Fruit fly (Drosophila melanogaster) whole organism, embryonic: ENCODE data around the gene CG15330.

ENCODE experiments used
- Adf1 ChIP-seq: fragments of 200-800 bp; sonication (Bioruptor generic); IDR thresholded peaks from 2 replicates; pipeline ENCODE4 v1.3.6; 2022; ENCODE audit warnings: missing biosample characterization, missing genetic modification characterization
- Aef1 ChIP-seq: fragments of 200-800 bp; sonication (Bioruptor generic); IDR thresholded peaks from 3 replicates; pipeline ENCODE4 v1.3.6; 2022; ENCODE audit warnings: missing biosample characterization, missing genetic modification characterization
- CG10462 ChIP-seq: fragments of 200-800 bp; sonication (Bioruptor generic); optimal IDR thresholded peaks from 2 replicates; lab custom pipeline; 2016; ENCODE audit warnings: missing biosample characterization, missing genetic modification characterization
- CG10979 ChIP-seq: fragments of 200-800 bp; sonication (Bioruptor generic); optimal IDR thresholded peaks from 2 replicates; lab custom pipeline; 2018; ENCODE audit warnings: missing biosample characterization, mild to moderate bottlenecking, missing genetic modification characterization, moderate library complexity
- CG11723 ChIP-seq: fragments of 200-800 bp; sonication (Bioruptor generic); optimal IDR thresholded peaks from 2 replicates; lab custom pipeline; 2017; ENCODE audit warnings: missing biosample characterization, mild to moderate bottlenecking, missing genetic modification characterization
- CG13775 ChIP-seq: fragments of 200-800 bp; sonication (Bioruptor generic); optimal IDR thresholded peaks from 3 replicates; lab custom pipeline; 2017; ENCODE audit warnings: missing biosample characterization, mild to moderate bottlenecking, missing genetic modification characterization
- CG15601 ChIP-seq: fragments of 200-800 bp; sonication (Bioruptor generic); optimal IDR thresholded peaks from 3 replicates; lab custom pipeline; 2019; ENCODE audit warnings: missing biosample characterization, mild to moderate bottlenecking, missing genetic modification characterization, moderate library complexity
- CG17186 ChIP-seq: fragments of 200-800 bp; sonication (Bioruptor generic); optimal IDR thresholded peaks from 3 replicates; lab custom pipeline; 2017; ENCODE audit warnings: missing biosample characterization, missing genetic modification reagents, missing genetic modification characterization
- CG17385 ChIP-seq: fragments of 200-800 bp; sonication (Bioruptor generic); optimal IDR thresholded peaks from 3 replicates; lab custom pipeline; 2018; ENCODE audit warnings: missing biosample characterization, mild to moderate bottlenecking, missing genetic modification characterization
- CG2129 ChIP-seq: fragments of 200-800 bp; sonication (Bioruptor generic); IDR thresholded peaks from 2 replicates; pipeline ENCODE4 v1.3.6; 2022; ENCODE audit warnings: missing biosample characterization, missing genetic modification characterization; ENCODE audit not compliant: partially characterized antibody
- CG2678 ChIP-seq: fragments of 200-800 bp; sonication (Bioruptor generic); optimal IDR thresholded peaks from 3 replicates; lab custom pipeline; 2019; ENCODE audit warnings: missing biosample characterization, mild to moderate bottlenecking, missing genetic modification characterization, moderate library complexity
- CG31224 ChIP-seq: fragments of 200-800 bp; sonication (Bioruptor generic); IDR thresholded peaks from 2 replicates; pipeline ENCODE4 v1.3.6; 2022; ENCODE audit warnings: missing biosample characterization, missing genetic modification characterization
- CG34376 ChIP-seq: fragments of 200-800 bp; sonication (Bioruptor generic); optimal IDR thresholded peaks from 2 replicates; lab custom pipeline; 2018; ENCODE audit warnings: missing biosample characterization, mild to moderate bottlenecking, missing genetic modification characterization
- CG4820 ChIP-seq: fragments of 200-800 bp; sonication (Bioruptor generic); optimal IDR thresholded peaks from 3 replicates; lab custom pipeline; 2016; ENCODE audit warnings: missing biosample characterization, missing genetic modification characterization
- CG6683 ChIP-seq: fragments of 200-800 bp; sonication (Bioruptor generic); optimal IDR thresholded peaks from 2 replicates; lab custom pipeline; 2017; ENCODE audit warnings: missing biosample characterization, mild to moderate bottlenecking, missing genetic modification characterization, missing genetic modification reagents
- CG6689 ChIP-seq: fragments of 200-800 bp; sonication (Bioruptor generic); IDR thresholded peaks from 2 replicates; pipeline ENCODE4 v1.3.6; 2022; ENCODE audit warnings: missing biosample characterization, missing genetic modification characterization
- CG7372 ChIP-seq: fragments of 200-800 bp; sonication (Bioruptor generic); IDR thresholded peaks from 2 replicates; pipeline ENCODE4 v1.3.6; 2022; ENCODE audit warnings: missing biosample characterization, missing genetic modification characterization
- CG8765 ChIP-seq: fragments of 200-800 bp; sonication (Bioruptor generic); IDR thresholded peaks from 2 replicates; pipeline ENCODE4 v1.3.6; 2022; ENCODE audit warnings: missing biosample characterization, missing genetic modification characterization
- CG9215 ChIP-seq: fragments of 200-800 bp; sonication (Bioruptor generic); IDR thresholded peaks from 2 replicates; pipeline ENCODE4 v1.3.6; 2022; ENCODE audit warnings: missing biosample characterization, missing genetic modification characterization
- Dad ChIP-seq: fragments of 200-800 bp; sonication (Bioruptor generic); optimal IDR thresholded peaks from 3 replicates; lab custom pipeline; 2016; ENCODE audit warnings: missing biosample characterization, missing genetic modification characterization
- Dll ChIP-seq: fragments of 200-800 bp; sonication (Bioruptor generic); IDR thresholded peaks from 4 replicates; pipeline ENCODE4 v1.3.6; 2022; ENCODE audit warnings: missing biosample characterization, missing genetic modification characterization; ENCODE audit not compliant: partially characterized antibody
- E2f1 ChIP-seq: fragments of 200-800 bp; sonication (Bioruptor generic); IDR thresholded peaks from 2 replicates; pipeline ENCODE4 v1.3.6; 2022; ENCODE audit warnings: missing biosample characterization, missing genetic modification characterization
- Fer1 ChIP-seq: fragments of 200-800 bp; sonication (Bioruptor generic); optimal IDR thresholded peaks from 2 replicates; lab custom pipeline; 2017; ENCODE audit warnings: missing biosample characterization, mild to moderate bottlenecking, missing genetic modification characterization
- HLHmδ ChIP-seq: fragments of 200-800 bp; sonication (Bioruptor generic); optimal IDR thresholded peaks from 2 replicates; lab custom pipeline; 2018; ENCODE audit warnings: missing biosample characterization, mild to moderate bottlenecking, missing genetic modification characterization, moderate library complexity
- Hey ChIP-seq: fragments of 200-800 bp; sonication (Bioruptor generic); optimal IDR thresholded peaks from 3 replicates; lab custom pipeline; 2018; ENCODE audit warnings: missing biosample characterization, mild to moderate bottlenecking, missing genetic modification characterization
- Hmr ChIP-seq: fragments of 200-800 bp; sonication (Bioruptor generic); optimal IDR thresholded peaks from 3 replicates; lab custom pipeline; 2017; ENCODE audit warnings: mild to moderate bottlenecking, missing biosample characterization, missing genetic modification reagents, missing genetic modification characterization
- Hsf ChIP-seq: fragments of 200-800 bp; sonication (Bioruptor generic); optimal IDR thresholded peaks from 3 replicates; lab custom pipeline; 2016; ENCODE audit warnings: missing biosample characterization, missing genetic modification characterization
- Lhr ChIP-seq: fragments of 200-800 bp; sonication (Bioruptor generic); optimal IDR thresholded peaks from 3 replicates; lab custom pipeline; 2017; ENCODE audit warnings: mild to moderate bottlenecking, missing biosample characterization, missing genetic modification reagents, missing genetic modification characterization
- Lpt ChIP-seq: fragments of >200 bp; optimal IDR thresholded peaks from 2 replicates; lab custom pipeline; 2018; ENCODE audit warnings: missing biosample characterization, missing genetic modification characterization
- Oli ChIP-seq: fragments of 200-800 bp; sonication (Bioruptor generic); optimal IDR thresholded peaks from 2 replicates; lab custom pipeline; 2018; ENCODE audit warnings: missing biosample characterization, mild to moderate bottlenecking, missing genetic modification characterization, moderate library complexity
- Opbp ChIP-seq: fragments of 200-800 bp; sonication (Bioruptor generic); IDR thresholded peaks from 3 replicates; pipeline ENCODE4 v1.3.6; 2022; ENCODE audit warnings: missing biosample characterization, missing genetic modification characterization; ENCODE audit not compliant: partially characterized antibody
- Pdp1 ChIP-seq, 2 experiments: fragments of 200-800 bp; sonication (Bioruptor generic); optimal IDR thresholded peaks; 3 replicates each; lab custom pipeline; 2016; ENCODE audit warnings: missing biosample characterization in 2 of 2, missing genetic modification characterization in 2 of 2, mild to moderate bottlenecking in 1 of 2, moderate library complexity in 1 of 2
- Side ChIP-seq: fragments of 200-800 bp; sonication (Bioruptor generic); optimal IDR thresholded peaks from 2 replicates; lab custom pipeline; 2016; ENCODE audit warnings: missing biosample characterization, missing genetic modification characterization
- Taf1 ChIP-seq: fragments of 200-800 bp; sonication (Bioruptor generic); IDR thresholded peaks from 2 replicates; pipeline ENCODE4 v1.3.6; 2022; ENCODE audit warnings: missing biosample characterization, missing genetic modification characterization
- Tbp ChIP-seq: fragments of >200 bp; optimal IDR thresholded peaks from 2 replicates; lab custom pipeline; 2018; ENCODE audit warnings: missing biosample characterization, missing genetic modification characterization
- btn ChIP-seq: fragments of 200-800 bp; sonication (Bioruptor generic); optimal IDR thresholded peaks from 2 replicates; lab custom pipeline; 2016; ENCODE audit warnings: missing biosample characterization, missing genetic modification characterization
- crp ChIP-seq, 2 experiments: fragments of 200-800 bp; sonication (Bioruptor generic); optimal IDR thresholded peaks; 2 replicates in 1 of 2; 3 replicates in 1 of 2; lab custom pipeline; 2017; ENCODE audit warnings: missing biosample characterization in 2 of 2, missing genetic modification characterization in 2 of 2, mild to moderate bottlenecking in 1 of 2, moderate library complexity in 1 of 2
- cwo ChIP-seq: fragments of 200-800 bp; sonication (Bioruptor generic); optimal IDR thresholded peaks from 3 replicates; lab custom pipeline; 2017; ENCODE audit warnings: missing biosample characterization, missing genetic modification characterization, mild to moderate bottlenecking, moderate library complexity, missing genetic modification reagents
- ewg ChIP-seq: fragments of 200-800 bp; sonication (Bioruptor generic); optimal IDR thresholded peaks from 3 replicates; lab custom pipeline; 2017; ENCODE audit warnings: mild to moderate bottlenecking, missing biosample characterization, missing genetic modification reagents, missing genetic modification characterization
- fu2 ChIP-seq: fragments of 200-800 bp; sonication (Bioruptor generic); optimal IDR thresholded peaks from 2 replicates; lab custom pipeline; 2016; ENCODE audit warnings: missing biosample characterization, missing genetic modification characterization
- gcm2 ChIP-seq: fragments of 200-800 bp; sonication (Bioruptor generic); optimal IDR thresholded peaks from 2 replicates; lab custom pipeline; 2016; ENCODE audit warnings: missing biosample characterization, missing genetic modification characterization
- gsb-n ChIP-seq: fragments of 200-800 bp; sonication (Bioruptor generic); optimal IDR thresholded peaks from 3 replicates; lab custom pipeline; 2018; ENCODE audit warnings: missing biosample characterization, mild to moderate bottlenecking, missing genetic modification characterization
- hbn ChIP-seq: fragments of 200-800 bp; sonication (Bioruptor generic); IDR thresholded peaks from 2 replicates; pipeline ENCODE4 v1.3.6; 2022; ENCODE audit warnings: missing biosample characterization, missing genetic modification characterization; ENCODE audit not compliant: partially characterized antibody
- jigr1 ChIP-seq: fragments of 200-800 bp; sonication (Bioruptor generic); IDR thresholded peaks from 3 replicates; pipeline ENCODE4 v1.3.6; 2022; ENCODE audit warnings: missing biosample characterization, missing genetic modification characterization
- nmo ChIP-seq: fragments of 200-800 bp; sonication (Bioruptor generic); optimal IDR thresholded peaks from 2 replicates; lab custom pipeline; 2018; ENCODE audit warnings: missing biosample characterization, mild to moderate bottlenecking, missing genetic modification characterization, moderate library complexity
- row ChIP-seq: fragments of 200-800 bp; sonication (Bioruptor generic); IDR thresholded peaks from 3 replicates; pipeline ENCODE4 v1.3.6; 2022; ENCODE audit warnings: missing biosample characterization, missing genetic modification characterization
- sisA ChIP-seq: fragments of 200-800 bp; sonication (Bioruptor generic); IDR thresholded peaks from 2 replicates; pipeline ENCODE4 v1.3.6; 2022; ENCODE audit warnings: missing biosample characterization, missing genetic modification characterization
- sna ChIP-seq: fragments of 200-800 bp; sonication (Bioruptor generic); IDR thresholded peaks from 2 replicates; pipeline ENCODE4 v1.3.6; 2022; ENCODE audit warnings: missing biosample characterization, missing genetic modification characterization; ENCODE audit not compliant: partially characterized antibody
- sug ChIP-seq: fragments of 200-800 bp; optimal IDR thresholded peaks from 2 replicates; lab custom pipeline; 2019; ENCODE audit warnings: missing biosample characterization, mild to moderate bottlenecking, missing genetic modification characterization, moderate library complexity
- tap ChIP-seq: fragments of 200-800 bp; optimal IDR thresholded peaks from 3 replicates; lab custom pipeline; 2019; ENCODE audit warnings: missing biosample characterization, mild to moderate bottlenecking, missing genetic modification characterization, moderate library complexity

CG15330 gene

dm6 chrX:7995171-7995747, 39.4 kb downstream of the CG15330 start, which contains the start of gene Tbh (continued):
- TF ChIP-seq hbn (GFP tag; lab: Robert Waterston, UW) (no peak), Dad (GFP tag; lab: Kevin White, UChicago) (no peak), row (peak; percentile 63), Lhr (no peak), Oli (peak; percentile 31), CG8765 (GFP tag; lab: Robert Waterston, UW) (no peak), Tbp (GFP tag; lab: Kevin White, UChicago) (no peak), Fer1 (peak; percentile 73), CG17186 (GFP tag; lab: Kevin White, UChicago) (no peak), ewg (no peak), CG10462 (no peak), Hmr (GFP tag; lab: Kevin White, UChicago) (peak; percentile 67), HLHmδ (GFP tag; lab: Kevin White, UChicago) (no peak), E2f1 (GFP tag; lab: Robert Waterston, UW) (no peak), gsb-n (tag; lab: Kevin White, UChicago) (no peak), Aef1 (GFP tag; lab: Robert Waterston, UW) (no peak), Dll (GFP tag; lab: Robert Waterston, UW) (no peak), Lpt (GFP tag; lab: Kevin White, UChicago) (no peak), jigr1 (GFP tag; lab: Robert Waterston, UW) (no peak), CG34376 (GFP tag; lab: Kevin White, UChicago) (no peak), CG13775 (GFP tag; lab: Kevin White, UChicago) (peak; percentile 4), CG6683 (peak; percentile 27), Side (GFP tag; lab: Kevin White, UChicago) (no peak), btn (GFP tag; lab: Kevin White, UChicago) (no peak), Hey (peak; percentile 35), tap (tag; lab: Kevin White, UChicago) (no peak), CG9215 (GFP tag; lab: Robert Waterston, UW) (peak; percentile 28; the same call in 1 of the 2 replicates), CG17385 (peak; percentile 7), CG7372 (GFP tag; lab: Robert Waterston, UW) (no peak), Taf1 (GFP tag; lab: Robert Waterston, UW) (no peak), CG11723 (GFP tag; lab: Kevin White, UChicago) (no peak), sisA (GFP tag; lab: Robert Waterston, UW) (no peak), CG31224 (no peak), cwo (GFP tag; lab: Kevin White, UChicago) (peak; percentile 61), Hsf (GFP tag; lab: Kevin White, UChicago) (no peak), CG6689 (GFP tag; lab: Robert Waterston, UW) (peak; percentile 10; the same call in 1 of the 2 replicates), sug (tag; lab: Kevin White, UChicago) (no peak), gcm2 (GFP tag; lab: Kevin White, UChicago) (no peak), CG15601 (tag; lab: Kevin White, UChicago) (peak; percentile 17), sna (GFP tag; lab: Robert Waterston, UW) (no peak), CG4820 (no peak), crp (GFP tag; optimal IDR thresholded peaks at IDR 0.05; lab: Kevin White, UChicago) (no peak), Opbp (GFP tag; lab: Robert Waterston, UW) (no peak), Pdp1 (GFP tag; optimal IDR thresholded peaks at IDR 0.05; lab: Kevin White, UChicago) (no peak), CG10979 (tag; lab: Kevin White, UChicago) (no peak), nmo (peak; percentile 16), CG2129 (GFP tag; lab: Robert Waterston, UW) (no peak), Adf1 (GFP tag; lab: Robert Waterston, UW) (peak; percentile 53; the same call in 1 of the 2 replicates), fu2 (no peak), CG2678 (peak; percentile 60)
